Worm (Caenorhabditis elegans): ENCODE data around the gene sod-1.

DNA sequence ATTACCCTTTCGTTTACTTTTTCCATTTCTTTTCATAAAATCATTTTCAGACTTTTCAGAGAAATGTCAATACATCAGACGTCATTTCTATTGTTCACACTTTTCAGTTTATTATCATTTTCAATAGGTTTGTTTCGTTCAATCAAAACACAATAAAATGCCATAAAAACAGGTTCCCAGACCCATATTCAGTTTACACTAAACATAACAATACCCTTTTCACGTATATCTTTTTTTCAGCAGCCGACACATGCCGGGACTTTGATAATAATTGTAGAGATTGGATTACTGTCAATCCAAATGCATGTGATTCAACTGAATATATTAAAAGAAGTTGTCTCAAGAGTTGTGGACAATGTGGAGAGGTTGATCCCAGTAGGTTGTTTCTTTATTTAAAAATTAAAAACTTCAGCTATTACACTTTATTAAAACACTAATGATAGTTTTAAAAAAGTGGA, 16.2 kb upstream of the sod-1 start, which contains the start of gene C15F1.1:
- TF ChIP-seq pha-4 (tag; optimal IDR thresholded peaks at IDR 0.05) (no peak), F13H6.1 (tag; optimal IDR thresholded peaks at IDR 0.05) (no peak), ama-1 (optimal IDR thresholded peaks at IDR 0.05) (no peak), ceh-45 (GFP tag; IDR thresholded peaks at IDR 0.05) (no peak), unc-86 (tag; optimal IDR thresholded peaks at IDR 0.05) (no peak), hlh-6 (tag; optimal IDR thresholded peaks at IDR 0.05) (no peak), nhr-11 (tag; optimal IDR thresholded peaks at IDR 0.05) (no peak), sox-2 (GFP tag; IDR thresholded peaks at IDR 0.05) (no peak), rnt-1 (tag; optimal IDR thresholded peaks at IDR 0.05) (no peak), pat-9 (tag; optimal IDR thresholded peaks at IDR 0.05) (no peak)

All from whole organism, late embryonic.